Fruit fly (Drosophila melanogaster) whole organism, embryonic: Measurements from ENCODE around the gene Nckx30C.
A peak's percentile ranks its signal among the peaks of the same experiment; 100 is the strongest.

Experiments used
- Blimp-1 ChIP-seq: fragments of 200-800 bp; sonication (Bioruptor generic); optimal IDR thresholded peaks from 3 replicates; lab custom pipeline; 2018; ENCODE audit warnings: missing biosample characterization, missing genetic modification characterization, mild to moderate bottlenecking, moderate library complexity, missing genetic modification reagents
- C15 ChIP-seq: fragments of 200-800 bp; sonication (Bioruptor generic); IDR thresholded peaks from 3 replicates; pipeline ENCODE4 v1.3.6; 2022; ENCODE audit warnings: missing biosample characterization, missing genetic modification characterization
- CG10979 ChIP-seq: fragments of 200-800 bp; sonication (Bioruptor generic); optimal IDR thresholded peaks from 2 replicates; lab custom pipeline; 2018; ENCODE audit warnings: missing biosample characterization, mild to moderate bottlenecking, missing genetic modification characterization, moderate library complexity
- CG14667 ChIP-seq: fragments of 200-800 bp; sonication (Bioruptor generic); IDR thresholded peaks from 2 replicates; pipeline ENCODE4 v1.3.6; 2022; ENCODE audit warnings: missing biosample characterization, missing genetic modification characterization
- CG14860 ChIP-seq: fragments of 200-800 bp; sonication (Bioruptor generic); IDR thresholded peaks from 3 replicates; pipeline ENCODE4 v1.3.6; 2022; ENCODE audit warnings: missing biosample characterization, missing genetic modification characterization; ENCODE audit not compliant: partially characterized antibody
- CG1529 ChIP-seq: fragments of 200-800 bp; sonication (Bioruptor generic); optimal IDR thresholded peaks from 3 replicates; lab custom pipeline; 2018; ENCODE audit warnings: missing biosample characterization, missing genetic modification characterization
- CG15601 ChIP-seq: fragments of 200-800 bp; sonication (Bioruptor generic); optimal IDR thresholded peaks from 3 replicates; lab custom pipeline; 2019; ENCODE audit warnings: missing biosample characterization, mild to moderate bottlenecking, missing genetic modification characterization, moderate library complexity
- CG1647 ChIP-seq: fragments of 200-800 bp; sonication (Bioruptor generic); optimal IDR thresholded peaks from 3 replicates; lab custom pipeline; 2016; ENCODE audit warnings: missing biosample characterization, missing genetic modification characterization
- CG16863 ChIP-seq: fragments of 200-800 bp; sonication (Bioruptor generic); optimal IDR thresholded peaks from 3 replicates; lab custom pipeline; 2016; ENCODE audit warnings: missing biosample characterization, missing genetic modification characterization
- CG17612 ChIP-seq: fragments of 200-800 bp; sonication (Bioruptor generic); IDR thresholded peaks from 2 replicates; pipeline ENCODE4 v1.3.6; 2022; ENCODE audit warnings: missing biosample characterization, missing genetic modification characterization
- CG34376 ChIP-seq: fragments of 200-800 bp; sonication (Bioruptor generic); optimal IDR thresholded peaks from 2 replicates; lab custom pipeline; 2018; ENCODE audit warnings: missing biosample characterization, mild to moderate bottlenecking, missing genetic modification characterization
- CG4282 ChIP-seq: fragments of 200-800 bp; sonication (Bioruptor generic); optimal IDR thresholded peaks from 2 replicates; lab custom pipeline; 2016; ENCODE audit warnings: missing biosample characterization, missing genetic modification characterization
- CG4360 ChIP-seq: fragments of 200-800 bp; sonication (Bioruptor generic); IDR thresholded peaks from 2 replicates; pipeline ENCODE4 v1.3.6; 2022; ENCODE audit warnings: missing biosample characterization, missing genetic modification characterization
- CG4424 ChIP-seq: fragments of 200-800 bp; sonication (Bioruptor generic); optimal IDR thresholded peaks from 3 replicates; lab custom pipeline; 2016; ENCODE audit warnings: missing biosample characterization, missing genetic modification characterization
- CG6254 ChIP-seq: fragments of 200-800 bp; sonication (Bioruptor generic); optimal IDR thresholded peaks from 3 replicates; lab custom pipeline; 2017; ENCODE audit warnings: mild to moderate bottlenecking, missing biosample characterization, missing genetic modification reagents, missing genetic modification characterization
- CG7745 ChIP-seq: fragments of 200-800 bp; sonication (Bioruptor generic); optimal IDR thresholded peaks from 2 replicates; lab custom pipeline; 2018; ENCODE audit warnings: missing biosample characterization, mild to moderate bottlenecking, missing genetic modification characterization, moderate library complexity
- CG7839 ChIP-seq: fragments of 200-800 bp; sonication (Bioruptor generic); optimal IDR thresholded peaks from 3 replicates; lab custom pipeline; 2018; ENCODE audit warnings: missing biosample characterization, mild to moderate bottlenecking, missing genetic modification characterization, moderate library complexity
- CG7928 ChIP-seq: fragments of 200-800 bp; sonication (Bioruptor generic); optimal IDR thresholded peaks from 2 replicates; lab custom pipeline; 2017; ENCODE audit warnings: missing biosample characterization, mild to moderate bottlenecking, missing genetic modification characterization
- CG9817 ChIP-seq: fragments of 200-800 bp; sonication (Bioruptor generic); optimal IDR thresholded peaks from 2 replicates; lab custom pipeline; 2018; ENCODE audit warnings: missing biosample characterization, mild to moderate bottlenecking, missing genetic modification characterization, moderate library complexity
- CG9876 ChIP-seq: fragments of 200-800 bp; sonication (Bioruptor generic); optimal IDR thresholded peaks from 2 replicates; lab custom pipeline; 2016; ENCODE audit warnings: missing biosample characterization, missing genetic modification characterization
- CG9932 ChIP-seq: fragments of 200-800 bp; sonication (Bioruptor generic); IDR thresholded peaks from 2 replicates; pipeline ENCODE4 v1.3.6; 2022; ENCODE audit warnings: missing biosample characterization, missing genetic modification characterization
- Chrac-16 ChIP-seq: fragments of 200-800 bp; sonication (Bioruptor generic); optimal IDR thresholded peaks from 3 replicates; lab custom pipeline; 2016; ENCODE audit warnings: missing biosample characterization, missing genetic modification characterization
- Doc3 ChIP-seq: fragments of 200-800 bp; sonication (Bioruptor generic); IDR thresholded peaks from 3 replicates; pipeline ENCODE4 v1.3.6; 2022; ENCODE audit warnings: missing biosample characterization, missing genetic modification characterization; ENCODE audit not compliant: partially characterized antibody
- Elba2 ChIP-seq: fragments of 200-800 bp; sonication (Bioruptor generic); optimal IDR thresholded peaks from 3 replicates; lab custom pipeline; 2016; ENCODE audit warnings: missing biosample characterization, missing genetic modification characterization
- GATAe ChIP-seq: fragments of 200-800 bp; sonication (Bioruptor generic); conservative IDR thresholded peaks from 2 replicates; pipeline ENCODE4 v1.3.6; 2022; ENCODE audit warnings: missing biosample characterization, missing genetic modification characterization
- Hand ChIP-seq: fragments of 200-800 bp; sonication (Bioruptor generic); optimal IDR thresholded peaks from 2 replicates; lab custom pipeline; 2017; ENCODE audit warnings: mild to moderate bottlenecking, missing biosample characterization, missing genetic modification reagents, missing genetic modification characterization
- Hr39 ChIP-seq: fragments of >200 bp; optimal IDR thresholded peaks from 2 replicates; lab custom pipeline; 2017
- Lim3 ChIP-seq: fragments of 200-800 bp; sonication (Bioruptor generic); IDR thresholded peaks from 2 replicates; pipeline ENCODE4 v1.3.6; 2022; ENCODE audit warnings: missing biosample characterization, missing genetic modification characterization
- MBD-R2 ChIP-seq: fragments of 200-800 bp; sonication (Bioruptor generic); IDR thresholded peaks from 2 replicates; pipeline ENCODE4 v1.3.6; 2022; ENCODE audit warnings: missing biosample characterization, missing genetic modification characterization
- NFAT ChIP-seq: fragments of 200-800 bp; sonication (Bioruptor generic); IDR thresholded peaks from 2 replicates; pipeline ENCODE4 v1.3.6; 2022; ENCODE audit warnings: missing biosample characterization, missing genetic modification characterization
- Sin3A ChIP-seq: fragments of >200 bp; optimal IDR thresholded peaks from 2 replicates; lab custom pipeline; 2018
- abd-A ChIP-seq: fragments of 200-800 bp; sonication (Bioruptor generic); optimal IDR thresholded peaks from 3 replicates; lab custom pipeline; 2019; ENCODE audit warnings: missing biosample characterization, mild to moderate bottlenecking, missing genetic modification characterization, moderate library complexity
- amos ChIP-seq: fragments of 200-800 bp; sonication (Bioruptor generic); IDR thresholded peaks from 2 replicates; pipeline ENCODE4 v1.3.6; 2022; ENCODE audit warnings: missing biosample characterization, missing genetic modification characterization; ENCODE audit not compliant: partially characterized antibody
- bbx ChIP-seq: fragments of 200-800 bp; sonication (Bioruptor generic); IDR thresholded peaks from 2 replicates; pipeline ENCODE4 v1.3.6; 2022; ENCODE audit warnings: missing biosample characterization, missing genetic modification characterization; ENCODE audit not compliant: partially characterized antibody
- bcd ChIP-seq: fragments of 200-800 bp; sonication (Bioruptor generic); optimal IDR thresholded peaks from 2 replicates; lab custom pipeline; 2017; ENCODE audit warnings: missing biosample characterization, mild to moderate bottlenecking, missing genetic modification characterization
- bigmax ChIP-seq: fragments of 200-800 bp; sonication (Bioruptor generic); optimal IDR thresholded peaks from 2 replicates; lab custom pipeline; 2018; ENCODE audit warnings: missing biosample characterization, mild to moderate bottlenecking, missing genetic modification characterization
- bsh ChIP-seq, 2 experiments: fragments of 200-800 bp; sonication (Bioruptor generic); optimal IDR thresholded peaks; 2 replicates each; lab custom pipeline; 2017 to 2018; ENCODE audit warnings: mild to moderate bottlenecking in 2 of 2, missing biosample characterization in 2 of 2, missing genetic modification characterization in 2 of 2, moderate library complexity in 1 of 2
- cwo ChIP-seq: fragments of 200-800 bp; sonication (Bioruptor generic); optimal IDR thresholded peaks from 3 replicates; lab custom pipeline; 2017; ENCODE audit warnings: missing biosample characterization, missing genetic modification characterization, mild to moderate bottlenecking, moderate library complexity, missing genetic modification reagents
- dmrt11E ChIP-seq: fragments of 200-800 bp; sonication (Bioruptor generic); optimal IDR thresholded peaks from 3 replicates; lab custom pipeline; 2018; ENCODE audit warnings: missing biosample characterization, mild to moderate bottlenecking, missing genetic modification characterization, moderate library complexity
- fu2 ChIP-seq: fragments of 200-800 bp; sonication (Bioruptor generic); optimal IDR thresholded peaks from 2 replicates; lab custom pipeline; 2016; ENCODE audit warnings: missing biosample characterization, missing genetic modification characterization
- gcm2 ChIP-seq: fragments of 200-800 bp; sonication (Bioruptor generic); optimal IDR thresholded peaks from 2 replicates; lab custom pipeline; 2016; ENCODE audit warnings: missing biosample characterization, missing genetic modification characterization
- gfzf ChIP-seq: fragments of 200-800 bp; sonication (Bioruptor generic); optimal IDR thresholded peaks from 2 replicates; lab custom pipeline; 2016; ENCODE audit warnings: missing biosample characterization, mild to moderate bottlenecking, missing genetic modification characterization, moderate library complexity
- jumu ChIP-seq: fragments of 200-800 bp; sonication (Bioruptor generic); optimal IDR thresholded peaks from 3 replicates; lab custom pipeline; 2016; ENCODE audit warnings: missing biosample characterization, missing genetic modification characterization
- peb ChIP-seq: fragments of 200-800 bp; sonication (Bioruptor generic); IDR thresholded peaks from 2 replicates; pipeline ENCODE4 v1.3.6; 2022; ENCODE audit warnings: missing biosample characterization, missing genetic modification characterization
- pho ChIP-seq: fragments of 200-800 bp; sonication (Bioruptor generic); optimal IDR thresholded peaks from 2 replicates; lab custom pipeline; 2016; ENCODE audit warnings: missing biosample characterization, missing genetic modification characterization
- slp2 ChIP-seq: fragments of 200-800 bp; sonication (Bioruptor generic); optimal IDR thresholded peaks from 2 replicates; lab custom pipeline; 2016; ENCODE audit warnings: missing biosample characterization, missing genetic modification characterization
- stwl ChIP-seq: fragments of 200-800 bp; sonication (Bioruptor generic); optimal IDR thresholded peaks from 3 replicates; lab custom pipeline; 2018; ENCODE audit warnings: missing biosample characterization, mild to moderate bottlenecking, missing genetic modification characterization, moderate library complexity
- tna ChIP-seq: fragments of 200-800 bp; sonication (Bioruptor generic); IDR thresholded peaks from 2 replicates; pipeline ENCODE4 v1.3.6; 2022; ENCODE audit warnings: missing biosample characterization, missing genetic modification characterization; ENCODE audit not compliant: partially characterized antibody
- ttk ChIP-seq: fragments of 200-800 bp; sonication (Bioruptor generic); IDR thresholded peaks from 2 replicates; pipeline ENCODE4 v2.1.2; 2022; ENCODE audit warnings: missing biosample characterization, missing genetic modification characterization
- tx ChIP-seq: fragments of 200-800 bp; sonication (Bioruptor generic); optimal IDR thresholded peaks from 2 replicates; lab custom pipeline; 2016; ENCODE audit warnings: missing biosample characterization, missing genetic modification characterization
- zf30C ChIP-seq: fragments of 200-800 bp; sonication (Bioruptor generic); optimal IDR thresholded peaks from 3 replicates; lab custom pipeline; 2018; ENCODE audit warnings: missing biosample characterization, mild to moderate bottlenecking, missing genetic modification characterization

Nckx30C gene

dm6 chr2L:9700454-9700853 is 45.8 kb downstream of the Nckx30C start, which contains the start of gene pelo:
pelo (plus strand) TSS chr2L:9700810.
- no peak for TF ChIP-seq peb (GFP tag; lab: Robert Waterston, UW)
- peak; percentile 47 for TF ChIP-seq gfzf (GFP tag; lab: Kevin White, UChicago)
- no peak for TF ChIP-seq NFAT (GFP tag; lab: Robert Waterston, UW)
- peak; percentile 40 for TF ChIP-seq stwl
- peak; percentile 54; the same call in 1 of the 2 replicates for TF ChIP-seq ttk
- no peak for TF ChIP-seq Hand (GFP tag; lab: Kevin White, UChicago)
- TF ChIP-seq dmrt11E (tag; lab: Kevin White, UChicago) = peak; percentile 62
- no peak for TF ChIP-seq tx (GFP tag; lab: Kevin White, UChicago)
- no peak for TF ChIP-seq CG4360 (GFP tag; lab: Robert Waterston, UW)
- TF ChIP-seq bigmax = no peak
- TF ChIP-seq amos (GFP tag; lab: Robert Waterston, UW) = no peak
- peak in 1 of 2 experiments; percentile 67 for TF ChIP-seq bsh (GFP tag; optimal IDR thresholded peaks at IDR 0.05; lab: Kevin White, UChicago)
- TF ChIP-seq CG9817 (tag; lab: Kevin White, UChicago) = peak; percentile 63
- peak; percentile 75 for TF ChIP-seq bcd (GFP tag; lab: Kevin White, UChicago)
- no peak for TF ChIP-seq CG14860
- no peak; the same call in 1 of the 2 replicates for TF ChIP-seq bbx
- TF ChIP-seq abd-A = no peak
- no peak for TF ChIP-seq gcm2
- 0 out of 2 replicates have a peak, but pooled peaks have one; percentile 29 for TF ChIP-seq CG17612 (GFP tag; lab: Robert Waterston, UW)
- no peak for TF ChIP-seq GATAe (GFP tag; lab: Robert Waterston, UW)
- TF ChIP-seq CG1529 = peak; percentile 37
- TF ChIP-seq CG34376 (GFP tag; lab: Kevin White, UChicago) = peak; percentile 13
- peak; percentile 66 for TF ChIP-seq CG4424 (GFP tag; lab: Kevin White, UChicago)
- TF ChIP-seq Lim3 (GFP tag; lab: Robert Waterston, UW) = no peak
- peak; percentile 51 for TF ChIP-seq cwo
- TF ChIP-seq zf30C (GFP tag; lab: Kevin White, UChicago) = no peak
- no peak for TF ChIP-seq tna
- peak; percentile 49 for TF ChIP-seq Blimp-1 (GFP tag; lab: Kevin White, UChicago)
- peak; percentile 70 for TF ChIP-seq CG7839 (tag; lab: Kevin White, UChicago)
- TF ChIP-seq Chrac-16 = peak; percentile 67
- TF ChIP-seq slp2 (GFP tag; lab: Kevin White, UChicago) = no peak
- no peak for TF ChIP-seq jumu (GFP tag; lab: Kevin White, UChicago)
- TF ChIP-seq CG6254 (GFP tag; lab: Kevin White, UChicago) = peak; percentile 43
- no peak for TF ChIP-seq CG4282 (GFP tag; lab: Kevin White, UChicago)
- TF ChIP-seq CG9876 (GFP tag; lab: Kevin White, UChicago) = no peak
- no peak for TF ChIP-seq Doc3
- TF ChIP-seq MBD-R2 (GFP tag; lab: Robert Waterston, UW) = peak; percentile 91
- TF ChIP-seq C15 (GFP tag; lab: Robert Waterston, UW) = no peak
- TF ChIP-seq Sin3A (lab: Kevin White, UChicago) = peak; percentile 80
- peak; percentile 1 for TF ChIP-seq Elba2 (GFP tag; lab: Kevin White, UChicago)
- no peak for TF ChIP-seq CG1647 (GFP tag; lab: Kevin White, UChicago)
- TF ChIP-seq fu2 (GFP tag; lab: Kevin White, UChicago) = no peak
- TF ChIP-seq CG10979 (tag; lab: Kevin White, UChicago) = peak; percentile 57
- peak; percentile 62 for TF ChIP-seq CG9932 (GFP tag; lab: Robert Waterston, UW)
- no peak for TF ChIP-seq pho
- no peak for TF ChIP-seq CG14667 (GFP tag; lab: Robert Waterston, UW)
- no peak for TF ChIP-seq Hr39 (lab: Kevin White, UChicago)
- TF ChIP-seq CG7928 (GFP tag; lab: Kevin White, UChicago) = peak; percentile 46
- no peak for TF ChIP-seq CG7745 (tag; lab: Kevin White, UChicago)
- TF ChIP-seq CG15601 (tag; lab: Kevin White, UChicago) = peak; percentile 63
- TF ChIP-seq CG16863 = no peak
